Worm (Caenorhabditis elegans) whole organism, L2 larva: ENCODE measurements around the gene taco-1.

ENCODE experiments used
- F13H6.1 ChIP-seq: sonication (generic microtip); optimal IDR thresholded peaks from 2 replicates; lab custom pipeline; 2016; ENCODE audit warnings: missing genetic modification characterization, missing compliant biosample characterization
- R02D3.7 ChIP-seq: fragments of 150-350 bp; optimal IDR thresholded peaks from 2 replicates; lab custom pipeline; 2014; ENCODE audit warnings: missing biosample characterization, missing genetic modification characterization
- ZK546.5 ChIP-seq: sonication (generic microtip); optimal IDR thresholded peaks from 2 replicates; lab custom pipeline; 2017; ENCODE audit warnings: missing biosample characterization, missing genetic modification characterization
- ceh-16 ChIP-seq: fragments of 150-350 bp; optimal IDR thresholded peaks from 2 replicates; lab custom pipeline; 2014; ENCODE audit warnings: missing biosample characterization, missing genetic modification characterization
- egl-27 ChIP-seq: sonication (generic microtip); optimal IDR thresholded peaks from 3 replicates; lab custom pipeline; 2017; ENCODE audit warnings: missing biosample characterization, missing genetic modification reagents, missing genetic modification characterization
- lin-39 ChIP-seq: fragments of 150-350 bp; optimal IDR thresholded peaks from 2 replicates; lab custom pipeline; 2014; ENCODE audit warnings: missing biosample characterization, missing genetic modification reagents, missing genetic modification characterization
- nhr-237 ChIP-seq: fragments of 150-350 bp; optimal IDR thresholded peaks from 2 replicates; lab custom pipeline; 2014; ENCODE audit warnings: missing biosample characterization, missing genetic modification characterization
- nhr-25 ChIP-seq: fragments of 150-350 bp; sonication (generic microtip); optimal IDR thresholded peaks from 3 replicates; lab custom pipeline; 2014; ENCODE audit warnings: missing biosample characterization, missing genetic modification characterization
- peb-1 ChIP-seq: fragments of 150-350 bp; optimal IDR thresholded peaks from 2 replicates; lab custom pipeline; 2014; ENCODE audit warnings: missing biosample characterization, missing genetic modification characterization
- unc-62 ChIP-seq: fragments of 150-350 bp; optimal IDR thresholded peaks from 2 replicates; lab custom pipeline; 2014; ENCODE audit warnings: missing biosample characterization, missing genetic modification reagents, missing genetic modification characterization

- TF ChIP-seq peb-1 (tag; lab: Kevin White, UChicago) (no peak), ZK546.5 (no peak), ceh-16 (tag; lab: Kevin White, UChicago) (no peak), unc-62 (GFP tag; lab: Kevin White, UChicago) (no peak), nhr-237 (tag; lab: Kevin White, UChicago) (no peak), F13H6.1 (no peak), egl-27 (no peak), R02D3.7 (tag; lab: Kevin White, UChicago) (no peak), nhr-25 (tag; lab: Kevin White, UChicago) (no peak), lin-39 (no peak)
These were observed 48.4 kb upstream of the taco-1 start, which contains the start of gene hpo-29 for ce11 chrIII:235544-235943.
